Worm (Caenorhabditis elegans): ENCODE results near the gene rsa-2.

- TF ChIP-seq ceh-31 (tag; optimal IDR thresholded peaks at IDR 0.05) = no peak
- TF ChIP-seq ama-1 (optimal IDR thresholded peaks at IDR 0.05) = no peak
- no peak for TF ChIP-seq ceh-2 (tag; optimal IDR thresholded peaks at IDR 0.05)
- TF ChIP-seq dve-1 (tag; optimal IDR thresholded peaks at IDR 0.05) = no peak
- no peak for TF ChIP-seq nhr-11 (tag; optimal IDR thresholded peaks at IDR 0.05)
- no peak for TF ChIP-seq eyg-1 (tag; optimal IDR thresholded peaks at IDR 0.05)
- TF ChIP-seq lim-6 (tag; optimal IDR thresholded peaks at IDR 0.05) = no peak
- no peak for TF ChIP-seq pha-4 (tag; optimal IDR thresholded peaks at IDR 0.05)
- no peak for TF ChIP-seq elt-2 (tag; optimal IDR thresholded peaks at IDR 0.05)
These were observed 16.2 kb downstream of the rsa-2 start, which contains the start of gene W09D6.4 for ce11 chrIII:11079445-11079844.

Measured in whole organism, late embryonic.